Fruit fly (Drosophila melanogaster) whole organism, prepupa: ENCODE data around the gene Culd.
A peak's percentile ranks its signal among the peaks of the same experiment; 100 is the strongest.

ENCODE experiments used
- Blimp-1 ChIP-seq: fragments of 200-800 bp; sonication (Bioruptor generic); optimal IDR thresholded peaks from 3 replicates; lab custom pipeline; 2017; ENCODE audit warnings: missing biosample characterization, missing genetic modification characterization, mild to moderate bottlenecking, moderate library complexity, missing genetic modification reagents
- CG10631 ChIP-seq: fragments of 200-800 bp; sonication (Bioruptor generic); optimal IDR thresholded peaks from 2 replicates; lab custom pipeline; 2016; ENCODE audit warnings: missing biosample characterization, missing genetic modification characterization
- CG10669 ChIP-seq: fragments of 200-800 bp; sonication (Bioruptor generic); optimal IDR thresholded peaks from 3 replicates; lab custom pipeline; 2018; ENCODE audit warnings: missing biosample characterization, mild to moderate bottlenecking, missing genetic modification characterization, moderate library complexity
- CG11294 ChIP-seq: fragments of 200-800 bp; sonication (Bioruptor generic); IDR thresholded peaks from 2 replicates; pipeline ENCODE4 v1.3.6; 2022; ENCODE audit warnings: missing biosample characterization, missing genetic modification characterization
- CG11762 ChIP-seq: fragments of 200-800 bp; sonication (Bioruptor generic); optimal IDR thresholded peaks from 3 replicates; lab custom pipeline; 2016; ENCODE audit warnings: missing biosample characterization, missing genetic modification characterization; ENCODE audit not compliant: insufficient read depth
- CG15336 ChIP-seq: fragments of 200-800 bp; sonication (Bioruptor generic); IDR thresholded peaks from 2 replicates; pipeline ENCODE4 v1.3.6; 2022; ENCODE audit warnings: missing biosample characterization, missing genetic modification characterization
- CG1621 ChIP-seq: fragments of 200-800 bp; sonication (Bioruptor generic); optimal IDR thresholded peaks from 3 replicates; lab custom pipeline; 2018; ENCODE audit warnings: missing biosample characterization, mild to moderate bottlenecking, missing genetic modification characterization
- CG16779 ChIP-seq: fragments of 200-800 bp; sonication (Bioruptor generic); optimal IDR thresholded peaks from 3 replicates; lab custom pipeline; 2017; ENCODE audit warnings: missing biosample characterization, mild to moderate bottlenecking, missing genetic modification characterization
- CG3032 ChIP-seq: fragments of 200-800 bp; optimal IDR thresholded peaks from 2 replicates; lab custom pipeline; 2019; ENCODE audit warnings: missing biosample characterization, mild to moderate bottlenecking, missing genetic modification characterization, moderate library complexity
- CG32006 ChIP-seq: fragments of 200-800 bp; sonication (Bioruptor generic); optimal IDR thresholded peaks from 3 replicates; lab custom pipeline; 2017; ENCODE audit warnings: missing biosample characterization, mild to moderate bottlenecking, missing genetic modification characterization
- CG3919 ChIP-seq: fragments of 200-800 bp; sonication (Bioruptor generic); optimal IDR thresholded peaks from 3 replicates; lab custom pipeline; 2016; ENCODE audit warnings: missing biosample characterization, missing genetic modification characterization
- CG4318 ChIP-seq: fragments of 200-800 bp; sonication (Bioruptor generic); optimal IDR thresholded peaks from 3 replicates; lab custom pipeline; 2017; ENCODE audit warnings: missing biosample characterization, mild to moderate bottlenecking, missing genetic modification characterization
- CG6276 ChIP-seq: fragments of 200-800 bp; sonication (Bioruptor generic); optimal IDR thresholded peaks from 2 replicates; lab custom pipeline; 2017; ENCODE audit warnings: missing biosample characterization, mild to moderate bottlenecking, missing genetic modification characterization
- CG6792 ChIP-seq: fragments of 200-800 bp; sonication (Bioruptor generic); optimal IDR thresholded peaks from 3 replicates; lab custom pipeline; 2016; ENCODE audit warnings: missing biosample characterization, missing genetic modification characterization
- CG6808 ChIP-seq: fragments of 200-800 bp; sonication (Bioruptor generic); optimal IDR thresholded peaks from 3 replicates; lab custom pipeline; 2017; ENCODE audit warnings: missing biosample characterization, missing genetic modification characterization, mild to moderate bottlenecking, moderate library complexity, missing genetic modification reagents
- CG6854 ChIP-seq: fragments of 200-800 bp; sonication (Bioruptor generic); optimal IDR thresholded peaks from 2 replicates; lab custom pipeline; 2017; ENCODE audit warnings: missing biosample characterization, mild to moderate bottlenecking, missing genetic modification characterization
- CG8119 ChIP-seq: fragments of 200-800 bp; sonication (Bioruptor generic); IDR thresholded peaks from 3 replicates; pipeline ENCODE4 v1.3.6; 2022; ENCODE audit warnings: missing biosample characterization, missing genetic modification characterization
- CG8319 ChIP-seq: fragments of 200-800 bp; sonication (Bioruptor generic); optimal IDR thresholded peaks from 3 replicates; lab custom pipeline; 2016; ENCODE audit warnings: missing biosample characterization, missing genetic modification characterization
- CG9139 ChIP-seq: fragments of 200-800 bp; sonication (Bioruptor generic); optimal IDR thresholded peaks from 3 replicates; lab custom pipeline; 2017; ENCODE audit warnings: missing biosample characterization, mild to moderate bottlenecking, missing genetic modification characterization
- Eip75B ChIP-seq: fragments of 200-800 bp; sonication (Bioruptor generic); optimal IDR thresholded peaks from 3 replicates; lab custom pipeline; 2016; ENCODE audit warnings: missing biosample characterization, missing genetic modification characterization
- Eip78C ChIP-seq: fragments of 200-800 bp; sonication (Bioruptor generic); peaks from one replicate; lab custom pipeline; 2016; ENCODE audit warnings: missing biosample characterization, missing genetic modification characterization
- Ets21C ChIP-seq: fragments of 200-800 bp; sonication (Bioruptor generic); optimal IDR thresholded peaks from 3 replicates; lab custom pipeline; 2016; ENCODE audit warnings: missing biosample characterization, missing genetic modification characterization
- Ets96B ChIP-seq: fragments of 200-800 bp; optimal IDR thresholded peaks from 2 replicates; lab custom pipeline; 2019; ENCODE audit warnings: missing biosample characterization, mild to moderate bottlenecking, missing genetic modification characterization, moderate library complexity
- Hr38 ChIP-seq: sonication (Bioruptor generic); optimal IDR thresholded peaks from 2 replicates; lab custom pipeline; 2016; ENCODE audit warnings: missing biosample characterization, missing genetic modification characterization
- Hr39 ChIP-seq: fragments of 200-800 bp; sonication (Bioruptor generic); optimal IDR thresholded peaks from 2 replicates; lab custom pipeline; 2016; ENCODE audit warnings: missing biosample characterization, missing genetic modification characterization
- Hr4 ChIP-seq: fragments of 200-800 bp; sonication (Bioruptor generic); optimal IDR thresholded peaks from 3 replicates; lab custom pipeline; 2016; ENCODE audit warnings: missing biosample characterization, missing genetic modification characterization
- Met ChIP-seq: fragments of 200-800 bp; sonication (Bioruptor generic); optimal IDR thresholded peaks from 3 replicates; lab custom pipeline; 2016; ENCODE audit warnings: missing biosample characterization, missing genetic modification characterization
- OdsH ChIP-seq: fragments of 200-800 bp; sonication (Bioruptor generic); optimal IDR thresholded peaks from 3 replicates; lab custom pipeline; 2016; ENCODE audit warnings: missing biosample characterization, missing genetic modification characterization
- Sox102F ChIP-seq: fragments of 200-800 bp; sonication (Bioruptor generic); optimal IDR thresholded peaks from 2 replicates; lab custom pipeline; 2016; ENCODE audit warnings: missing biosample characterization, mild to moderate bottlenecking, missing genetic modification characterization
- Sox15 ChIP-seq: fragments of 200-800 bp; sonication (Bioruptor generic); optimal IDR thresholded peaks from 3 replicates; lab custom pipeline; 2016; ENCODE audit warnings: missing biosample characterization, missing genetic modification characterization
- achi ChIP-seq: fragments of 200-800 bp; sonication (Bioruptor generic); optimal IDR thresholded peaks from 3 replicates; lab custom pipeline; 2016; ENCODE audit warnings: missing biosample characterization, missing genetic modification characterization
- dac ChIP-seq: fragments of 200-800 bp; sonication (Bioruptor generic); optimal IDR thresholded peaks from 2 replicates; lab custom pipeline; 2017; ENCODE audit warnings: missing biosample characterization, mild to moderate bottlenecking, missing genetic modification characterization
- dsx ChIP-seq: fragments of 200-800 bp; optimal IDR thresholded peaks from 3 replicates; lab custom pipeline; 2019; ENCODE audit warnings: missing biosample characterization, mild to moderate bottlenecking, missing genetic modification characterization, moderate library complexity; ENCODE audit not compliant: poor library complexity, severe bottlenecking
- esn ChIP-seq: fragments of 200-800 bp; sonication (Bioruptor generic); optimal IDR thresholded peaks from 2 replicates; lab custom pipeline; 2016; ENCODE audit warnings: missing biosample characterization, mild to moderate bottlenecking, missing genetic modification characterization, moderate library complexity
- fd59A ChIP-seq: fragments of 200-800 bp; sonication (Bioruptor generic); optimal IDR thresholded peaks from 2 replicates; lab custom pipeline; 2017; ENCODE audit warnings: missing biosample characterization, mild to moderate bottlenecking, missing genetic modification characterization, missing genetic modification reagents
- fd85E ChIP-seq: fragments of 200-800 bp; sonication (Bioruptor generic); optimal IDR thresholded peaks from 3 replicates; lab custom pipeline; 2016; ENCODE audit warnings: missing biosample characterization, missing genetic modification characterization
- fkh ChIP-seq: fragments of 200-800 bp; sonication (Bioruptor generic); optimal IDR thresholded peaks from 3 replicates; lab custom pipeline; 2017; ENCODE audit warnings: missing biosample characterization, mild to moderate bottlenecking, missing genetic modification characterization, moderate library complexity
- pdm3 ChIP-seq: fragments of 200-800 bp; sonication (Bioruptor generic); optimal IDR thresholded peaks from 3 replicates; lab custom pipeline; 2016; ENCODE audit warnings: missing biosample characterization, missing genetic modification characterization
- spab ChIP-seq: fragments of 200-800 bp; sonication (Bioruptor generic); optimal IDR thresholded peaks from 2 replicates; lab custom pipeline; 2017; ENCODE audit warnings: missing biosample characterization, mild to moderate bottlenecking, missing genetic modification characterization, missing genetic modification reagents
- ss ChIP-seq, 2 experiments: fragments of 200-800 bp; sonication (Bioruptor generic); optimal IDR thresholded peaks; 2 replicates in 1 of 2; 3 replicates in 1 of 2; lab custom pipeline; 2017 to 2018; ENCODE audit warnings: mild to moderate bottlenecking in 2 of 2, missing biosample characterization in 2 of 2, missing genetic modification characterization in 2 of 2, moderate library complexity in 1 of 2
- svp ChIP-seq: fragments of 200-800 bp; sonication (Bioruptor generic); peaks from one replicate; lab custom pipeline; 2016; ENCODE audit warnings: missing biosample characterization, missing genetic modification characterization
- topi ChIP-seq: fragments of 200-800 bp; sonication (Bioruptor generic); optimal IDR thresholded peaks from 3 replicates; lab custom pipeline; 2016; ENCODE audit warnings: missing biosample characterization, missing genetic modification characterization
- vri ChIP-seq: fragments of 200-800 bp; sonication (Bioruptor generic); optimal IDR thresholded peaks from 3 replicates; lab custom pipeline; 2016; ENCODE audit warnings: missing biosample characterization, mild to moderate bottlenecking, missing genetic modification characterization

Culd gene

dm6 chr3L:8360063-8360642 lies 4.1 kb upstream of the Culd start (continued):
- TF ChIP-seq CG15336 (GFP tag; lab: Robert Waterston, UW) = no peak
- no peak for TF ChIP-seq Eip75B (GFP tag; lab: Kevin White, UChicago)
- TF ChIP-seq CG4318 = no peak
- TF ChIP-seq CG10631 (GFP tag; lab: Kevin White, UChicago) = no peak
- TF ChIP-seq CG3032 (tag; lab: Kevin White, UChicago) = peak; percentile 25
- peak; percentile 84 for TF ChIP-seq CG6276
- TF ChIP-seq fd85E (GFP tag; lab: Kevin White, UChicago) = no peak
- TF ChIP-seq Sox102F (GFP tag; lab: Kevin White, UChicago) = no peak
- peak; percentile 48 for TF ChIP-seq CG1621
- peak; percentile 8; the same call in 1 of the 2 replicates for TF ChIP-seq CG11294 (GFP tag; lab: Robert Waterston, UW)
- no peak for TF ChIP-seq Eip78C (GFP tag; lab: Kevin White, UChicago)
- peak; percentile 66 for TF ChIP-seq spab
- no peak for TF ChIP-seq Hr4 (GFP tag; lab: Kevin White, UChicago)
- TF ChIP-seq dsx (GFP tag; lab: Kevin White, UChicago) = peak; percentile 20
- TF ChIP-seq CG10669 (GFP tag; lab: Kevin White, UChicago) = peak; percentile 59
- TF ChIP-seq CG16779 (tag; lab: Kevin White, UChicago) = peak; percentile 6
- no peak for TF ChIP-seq Ets21C (GFP tag; lab: Kevin White, UChicago)
- no peak for TF ChIP-seq Hr38 (GFP tag; lab: Kevin White, UChicago)
- peak; percentile 67 for TF ChIP-seq CG9139

DNA sequence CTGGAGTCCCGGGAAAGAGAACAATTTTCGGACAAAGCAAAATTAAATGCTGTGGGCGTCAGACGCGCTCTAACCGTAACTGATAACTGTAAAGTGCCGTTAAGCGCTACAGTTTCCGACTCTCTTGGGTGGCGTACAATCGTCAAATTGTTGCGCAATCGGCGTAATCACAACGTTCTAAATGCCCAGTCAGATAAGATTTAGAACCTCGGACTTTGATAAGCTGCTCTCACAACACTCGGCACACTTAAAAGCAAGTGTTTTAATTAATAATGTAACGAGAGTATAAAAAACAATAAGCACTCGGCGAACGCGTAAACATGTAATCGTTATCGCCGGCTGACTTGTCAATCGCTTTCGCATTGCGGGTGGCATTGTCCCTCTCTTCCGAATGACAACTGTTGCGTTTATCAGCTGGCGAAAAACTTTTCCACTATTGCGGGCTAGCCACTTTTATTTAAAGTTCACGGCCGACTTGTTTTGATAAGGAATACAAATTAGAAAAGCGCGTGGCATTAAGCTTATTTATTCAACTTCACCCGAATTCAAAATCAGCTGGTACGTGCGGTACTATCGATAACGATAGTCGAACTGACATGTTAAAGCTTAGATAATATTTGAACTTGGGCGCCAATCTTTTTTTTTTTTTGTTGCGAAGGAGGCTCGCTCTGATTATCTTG lies 2.8 kb upstream of the Culd start:
- TF ChIP-seq vri (GFP tag; lab: Kevin White, UChicago) = peak; percentile 87
- TF ChIP-seq achi (GFP tag; lab: Kevin White, UChicago) = peak; percentile 84
- no peak for TF ChIP-seq Hr38 (GFP tag; lab: Kevin White, UChicago)
- peak; percentile 62 for TF ChIP-seq fkh (GFP tag; lab: Kevin White, UChicago)
- peak; percentile 36 for TF ChIP-seq Eip78C (GFP tag; lab: Kevin White, UChicago)

DNA sequence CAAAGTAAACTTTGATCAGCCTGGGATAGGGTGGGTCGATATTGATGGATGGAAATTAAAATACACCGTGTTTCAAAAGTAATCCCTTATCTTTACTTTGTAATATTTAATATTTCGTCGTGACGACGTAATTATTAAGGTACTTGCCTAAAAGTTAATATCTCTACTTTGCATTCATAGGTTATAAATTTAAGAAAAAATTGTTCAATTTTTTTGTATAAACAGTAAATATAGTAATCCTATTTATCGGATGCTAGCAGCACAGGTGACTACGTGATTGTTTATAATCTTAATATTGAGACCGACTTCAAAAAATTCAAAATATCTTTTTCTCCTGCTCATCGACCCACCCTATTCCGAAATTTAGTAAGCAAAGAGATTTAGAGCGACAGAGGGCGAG lies 2.0 kb upstream of the Culd start:
- no peak for TF ChIP-seq CG9139
- no peak for TF ChIP-seq Ets96B (tag; lab: Kevin White, UChicago)
- no peak for TF ChIP-seq topi (GFP tag; lab: Kevin White, UChicago)
- no peak for TF ChIP-seq ss (GFP tag; optimal IDR thresholded peaks at IDR 0.05; lab: Kevin White, UChicago)
- TF ChIP-seq Hr38 (GFP tag; lab: Kevin White, UChicago) = no peak
- TF ChIP-seq Eip75B (GFP tag; lab: Kevin White, UChicago) = no peak
- TF ChIP-seq CG6792 = no peak
- TF ChIP-seq pdm3 (GFP tag; lab: Kevin White, UChicago) = no peak
- peak; percentile 16 for TF ChIP-seq CG8319 (GFP tag; lab: Kevin White, UChicago)
- no peak for TF ChIP-seq OdsH (GFP tag; lab: Kevin White, UChicago)
- TF ChIP-seq CG15336 (GFP tag; lab: Robert Waterston, UW) = peak; percentile 60
- no peak for TF ChIP-seq CG3919 (GFP tag; lab: Kevin White, UChicago)
- no peak for TF ChIP-seq fkh (GFP tag; lab: Kevin White, UChicago)
- no peak for TF ChIP-seq achi (GFP tag; lab: Kevin White, UChicago)
- TF ChIP-seq CG3032 (tag; lab: Kevin White, UChicago) = no peak
- TF ChIP-seq Met (GFP tag; lab: Kevin White, UChicago) = no peak
- no peak for TF ChIP-seq Hr4 (GFP tag; lab: Kevin White, UChicago)
- peak; percentile 32 for TF ChIP-seq fd59A (GFP tag; lab: Kevin White, UChicago)
- TF ChIP-seq CG32006 (GFP tag; lab: Kevin White, UChicago) = no peak
- peak; percentile 48 for TF ChIP-seq spab
- TF ChIP-seq CG11762 (GFP tag; lab: Kevin White, UChicago) = peak; percentile 38
- peak; percentile 53; the same call in 1 of the 3 replicates for TF ChIP-seq CG8119 (GFP tag; lab: Robert Waterston, UW)
- no peak for TF ChIP-seq CG6854 (GFP tag; lab: Kevin White, UChicago)
- TF ChIP-seq Hr39 (GFP tag; lab: Kevin White, UChicago) = peak; percentile 22
- TF ChIP-seq CG4318 = no peak
- no peak for TF ChIP-seq CG11294 (GFP tag; lab: Robert Waterston, UW)
- TF ChIP-seq Blimp-1 (GFP tag; lab: Kevin White, UChicago) = no peak
- TF ChIP-seq CG6276 = no peak
- TF ChIP-seq CG6808 (GFP tag; lab: Kevin White, UChicago) = peak; percentile 68
- no peak for TF ChIP-seq Eip78C (GFP tag; lab: Kevin White, UChicago)
- no peak for TF ChIP-seq Sox15
- TF ChIP-seq CG16779 (tag; lab: Kevin White, UChicago) = peak; percentile 39
- no peak for TF ChIP-seq dac (GFP tag; lab: Kevin White, UChicago)
- peak; percentile 62 for TF ChIP-seq esn (GFP tag; lab: Kevin White, UChicago)
- TF ChIP-seq svp (GFP tag; lab: Kevin White, UChicago) = peak; percentile 83
